Worm (Caenorhabditis elegans): ENCODE measurements around the gene ing-3.

The ing-3 gene

ce11 chrII:13841106-13841854, 34.6 kb upstream of the ing-3 start, which contains the start of gene F08G2.7:
F08G2.7 (minus strand) TSS chrII:13841156.
- TF ChIP-seq madf-2 (tag; optimal IDR thresholded peaks at IDR 0.05), result no peak
- TF ChIP-seq ceh-22 (tag; optimal IDR thresholded peaks at IDR 0.05), result no peak
- TF ChIP-seq dve-1 (tag; optimal IDR thresholded peaks at IDR 0.05), result peak; percentile 85
- TF ChIP-seq odd-2 (tag; optimal IDR thresholded peaks at IDR 0.05), result no peak

ce11 chrII:13842340-13842739, 33.5 kb upstream of the ing-3 start:
- no peak for TF ChIP-seq ttx-3 (tag; optimal IDR thresholded peaks at IDR 0.05)
- TF ChIP-seq unc-55 (GFP tag; optimal IDR thresholded peaks at IDR 0.05), result no peak

ce11 chrII:13846018-13846417, 29.8 kb upstream of the ing-3 start:
- no peak for TF ChIP-seq T23F11.4 (GFP tag; optimal IDR thresholded peaks at IDR 0.05)
- peak; percentile 4 for TF ChIP-seq elt-2 (tag; optimal IDR thresholded peaks at IDR 0.05)
- TF ChIP-seq sdc-2 (tag; optimal IDR thresholded peaks at IDR 0.05), result no peak
- TF ChIP-seq sox-4 (tag; optimal IDR thresholded peaks at IDR 0.05), result no peak
- no peak for TF ChIP-seq ceh-6 (GFP tag; optimal IDR thresholded peaks at IDR 0.05)
- TF ChIP-seq mec-3 (tag; optimal IDR thresholded peaks at IDR 0.05; ENCODE audit: borderline replicate concordance), result no peak
- TF ChIP-seq pat-9 (tag; optimal IDR thresholded peaks at IDR 0.05), result no peak
- no peak for TF ChIP-seq ceh-18 (tag; optimal IDR thresholded peaks at IDR 0.05)

ce11 chrII:13847366-13847765, 28.5 kb upstream of the ing-3 start:
- TF ChIP-seq ceh-22 (tag; optimal IDR thresholded peaks at IDR 0.05) (no peak), elt-2 (tag; optimal IDR thresholded peaks at IDR 0.05) (no peak), pros-1 (tag; optimal IDR thresholded peaks at IDR 0.05) (no peak), gmeb-2 (tag; optimal IDR thresholded peaks at IDR 0.05) (no peak), Y22D7AL.16 (tag; optimal IDR thresholded peaks at IDR 0.05) (no peak), tbx-7 (tag; optimal IDR thresholded peaks at IDR 0.05) (no peak), K09A11.1 (tag; optimal IDR thresholded peaks at IDR 0.05; ENCODE audit: insufficient read depth) (no peak), hlh-13 (GFP tag; optimal IDR thresholded peaks at IDR 0.05) (no peak), zip-5 (tag; optimal IDR thresholded peaks at IDR 0.05) (no peak), fkh-10 (GFP tag; optimal IDR thresholded peaks at IDR 0.05) (no peak)

ce11 chrII:13852004-13852403, 23.8 kb upstream of the ing-3 start, which contains the start of gene F08G2.8:
F08G2.8 (plus strand) TSS chrII:13852304.
- TF ChIP-seq sox-4 (tag; optimal IDR thresholded peaks at IDR 0.05) (no peak), hlh-8 (tag; optimal IDR thresholded peaks at IDR 0.05) (no peak), dve-1 (tag; optimal IDR thresholded peaks at IDR 0.05) (no peak), ceh-24 (tag; optimal IDR thresholded peaks at IDR 0.05) (no peak), elt-2 (tag; optimal IDR thresholded peaks at IDR 0.05) (no peak), ceh-18 (tag; optimal IDR thresholded peaks at IDR 0.05) (no peak), rnt-1 (tag; optimal IDR thresholded peaks at IDR 0.05) (no peak), pax-1 (tag; optimal IDR thresholded peaks at IDR 0.05) (no peak), unc-3 (GFP tag; conservative IDR thresholded peaks at IDR 0.05) (no peak), unc-3 (tag; optimal IDR thresholded peaks at IDR 0.05) (no peak), ceh-30 (tag; optimal IDR thresholded peaks at IDR 0.05) (no peak)

ce11 chrII:13852532-13853199, 23.2 kb upstream of the ing-3 start:
- peak; percentile 30 for TF ChIP-seq elt-2 (tag; optimal IDR thresholded peaks at IDR 0.05)
